Fruit fly (Drosophila melanogaster): Measurements from ENCODE around the gene CG7202.

The CG7202 gene

DNA sequence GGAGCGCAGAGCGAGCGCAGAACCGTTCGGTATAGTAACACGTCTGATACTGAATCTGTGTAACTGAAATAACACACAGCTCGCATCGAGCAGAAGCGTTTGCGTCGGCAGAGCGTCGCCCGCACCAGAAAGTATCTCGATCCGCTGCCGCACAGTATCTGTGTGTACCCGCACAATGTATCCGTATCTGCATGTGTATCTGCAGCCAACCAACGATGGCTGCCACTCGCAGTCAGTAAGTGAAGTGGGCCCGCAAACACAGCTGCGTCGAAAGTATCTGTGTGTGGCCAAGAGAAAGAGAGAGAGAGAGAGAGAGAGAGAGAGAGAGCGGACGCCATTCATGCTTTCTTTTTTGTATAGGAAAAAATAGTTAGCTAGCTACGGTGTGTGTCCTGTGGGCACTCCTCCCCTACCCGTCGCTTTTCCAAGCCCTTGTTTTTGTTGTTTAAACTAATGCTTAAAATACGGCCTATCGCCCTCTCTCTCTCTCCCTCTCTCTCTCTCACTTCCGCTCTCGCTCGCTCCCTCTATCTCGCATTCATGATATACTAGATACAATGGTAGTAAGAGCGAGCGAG lies 16.1 kb downstream of the CG7202 start, which contains the start of gene croc:
TSS of gene croc (minus strand) at position 51 of the 578 bp plus-strand sequence.
- TF ChIP-seq CTCF (optimal IDR thresholded peaks at IDR 0.05) (peak in 1 of 2 experiments; percentile 12), CG8478 (optimal IDR thresholded peaks at IDR 0.05) (no peak)

dm6 chr3L:21471895-21472294 lies 20.7 kb downstream of the CG7202 start:
- no peak for TF ChIP-seq CG8478 (optimal IDR thresholded peaks at IDR 0.05)
- TF ChIP-seq CTCF (optimal IDR thresholded peaks at IDR 0.05): no peak

DNA sequence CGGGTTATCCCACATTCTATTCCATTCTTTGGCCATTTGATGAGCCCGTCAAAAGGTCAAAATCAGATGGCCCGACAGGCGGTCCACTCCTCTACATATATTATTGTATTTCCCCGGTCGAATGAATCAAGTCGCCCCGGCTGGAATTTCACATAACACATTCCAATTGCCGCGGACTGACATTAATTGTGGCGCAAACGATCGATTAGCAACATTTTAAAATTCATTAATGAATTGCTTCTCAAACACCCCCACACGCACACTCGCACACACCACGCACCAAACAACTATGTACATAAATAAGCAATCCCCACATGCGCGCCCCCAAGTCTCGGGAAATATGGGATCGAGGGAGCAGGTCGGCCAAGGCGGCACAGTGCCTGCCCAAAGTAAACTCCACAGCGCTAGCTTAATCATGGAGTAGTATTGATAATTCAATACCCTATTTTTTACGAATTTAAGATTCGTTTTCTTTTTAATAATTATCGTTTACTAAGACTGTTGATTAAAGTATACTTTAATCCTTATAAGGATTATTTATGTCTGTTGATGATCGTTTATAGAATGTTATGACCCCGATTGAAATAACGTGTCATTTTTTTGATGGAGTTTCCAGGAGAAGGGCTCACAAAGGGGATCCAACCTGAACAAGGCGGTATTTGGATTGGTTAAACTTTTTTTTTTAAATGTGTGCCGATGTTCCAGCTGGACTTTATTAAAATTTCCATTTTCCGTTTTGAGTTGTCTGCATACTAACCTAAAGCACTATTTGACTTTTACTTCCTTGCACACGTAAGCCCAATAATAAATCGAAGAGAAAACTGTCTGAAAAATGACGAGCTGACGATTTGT lies 27.1 kb downstream of the CG7202 start:
- TF ChIP-seq CTCF (optimal IDR thresholded peaks at IDR 0.05): no peak

DNA sequence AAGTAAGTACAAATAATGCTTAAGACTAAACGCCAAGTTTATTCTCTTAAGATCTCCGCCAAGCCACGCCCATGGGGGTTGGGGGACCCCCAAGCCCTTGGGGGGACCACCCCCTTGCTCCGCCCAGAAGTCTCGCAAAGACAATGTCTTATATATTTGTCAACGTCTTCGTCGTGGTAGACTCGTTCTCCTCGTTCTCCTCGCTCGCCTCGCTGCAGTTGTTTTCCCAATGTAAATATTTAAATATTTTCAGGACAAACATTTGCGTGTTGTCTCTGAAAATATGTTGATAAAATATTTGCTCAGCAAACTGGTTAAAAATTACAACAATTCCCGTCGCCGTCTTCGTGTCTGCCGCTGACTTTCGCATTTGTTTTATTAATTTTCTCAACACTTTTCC lies 28.3 kb downstream of the CG7202 start:
- no peak for TF ChIP-seq CTCF (optimal IDR thresholded peaks at IDR 0.05)
- TF ChIP-seq CG8478 (optimal IDR thresholded peaks at IDR 0.05): no peak

DNA sequence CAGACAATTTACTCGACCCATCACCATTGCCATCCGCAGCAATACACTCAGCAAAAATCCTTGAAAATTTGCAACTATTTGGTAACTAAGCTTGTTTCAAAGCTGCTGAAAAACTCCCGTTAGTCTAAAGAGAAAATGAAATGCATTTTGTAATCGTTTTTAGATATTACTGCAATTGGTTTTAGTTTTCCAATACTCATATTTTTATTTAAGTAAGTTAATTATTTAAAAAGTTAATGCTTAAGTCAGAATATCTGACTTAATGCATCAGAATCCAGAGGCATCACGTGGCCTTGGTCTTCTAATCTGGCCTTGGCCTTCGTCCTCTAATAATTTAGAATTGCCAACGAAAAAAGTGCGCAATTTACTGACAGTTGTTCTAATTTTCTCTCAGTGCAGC lies 29.7 kb downstream of the CG7202 start:
- TF ChIP-seq CG8478 (optimal IDR thresholded peaks at IDR 0.05): no peak
- no peak for TF ChIP-seq CTCF (optimal IDR thresholded peaks at IDR 0.05)

dm6 chr3L:21460149-21460873 lies 32.3 kb downstream of the CG7202 start:
- TF ChIP-seq CTCF (optimal IDR thresholded peaks at IDR 0.05) (no peak), CG8478 (optimal IDR thresholded peaks at IDR 0.05) (no peak)

- no peak for TF ChIP-seq CTCF (optimal IDR thresholded peaks at IDR 0.05)
- no peak for TF ChIP-seq CG8478 (optimal IDR thresholded peaks at IDR 0.05)
These were observed 33.8 kb downstream of the CG7202 start for dm6 chr3L:21458736-21459135.

DNA sequence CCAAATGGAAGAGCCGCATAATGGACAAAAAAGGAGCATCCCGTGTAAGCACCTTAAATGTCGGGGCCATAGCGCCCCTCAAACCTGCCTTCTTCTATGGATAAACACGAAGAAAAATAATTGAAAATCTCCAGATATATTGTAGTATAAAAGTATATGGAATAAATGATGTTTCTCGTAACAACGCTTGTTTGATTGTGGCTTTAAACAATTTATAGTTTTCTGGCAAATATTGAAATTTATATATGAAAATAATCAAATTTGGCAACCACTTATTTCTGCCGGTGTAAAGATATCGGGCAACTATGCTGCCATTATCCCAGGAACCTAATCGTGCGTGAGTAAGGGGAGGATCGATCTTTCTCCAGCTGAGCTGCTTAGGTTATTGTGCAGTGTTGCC lies 37.4 kb downstream of the CG7202 start:
- TF ChIP-seq CG8478 (optimal IDR thresholded peaks at IDR 0.05) (no peak), CTCF (optimal IDR thresholded peaks at IDR 0.05) (no peak)

DNA sequence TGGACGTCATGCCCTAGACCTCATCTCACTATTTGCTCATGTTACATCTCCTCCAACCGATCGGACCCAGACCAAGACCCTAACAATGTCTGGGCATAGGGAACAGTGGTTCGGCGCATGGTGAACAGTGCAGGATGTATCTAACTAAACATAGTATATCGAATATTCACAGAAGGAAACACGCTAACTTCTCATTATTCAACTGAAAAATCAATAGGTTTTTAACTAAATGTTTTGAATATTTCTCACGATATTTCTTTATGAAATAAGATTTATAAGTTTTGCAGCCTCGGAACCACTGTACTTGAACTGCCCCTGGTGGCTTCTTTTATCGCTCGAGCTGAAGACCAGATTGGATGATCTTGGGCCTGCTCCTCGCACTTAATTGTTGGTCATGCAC lies 39.0 kb downstream of the CG7202 start:
- TF ChIP-seq CTCF (optimal IDR thresholded peaks at IDR 0.05) (no peak), CG8478 (optimal IDR thresholded peaks at IDR 0.05) (no peak)

DNA sequence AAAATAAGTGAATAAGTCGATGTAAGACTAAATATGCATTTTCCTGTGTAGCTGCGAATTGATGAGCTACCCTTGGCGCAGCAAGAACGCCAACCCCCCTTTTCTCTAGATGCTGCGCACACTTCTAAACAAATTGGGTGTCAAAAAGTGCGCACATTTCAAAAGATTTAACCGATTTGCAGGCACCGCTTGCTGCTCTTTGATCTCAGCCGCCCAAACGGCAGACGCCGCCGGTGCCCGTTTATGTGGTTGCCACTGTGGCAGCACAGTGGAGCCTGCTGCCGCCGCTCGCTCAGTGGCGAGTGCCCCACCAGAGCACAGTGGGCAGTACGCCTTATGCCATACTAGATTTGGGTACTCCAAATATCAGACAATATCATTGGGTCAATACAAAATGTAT lies 42.1 kb downstream of the CG7202 start:
- TF ChIP-seq CG8478 (optimal IDR thresholded peaks at IDR 0.05) (no peak), CTCF (optimal IDR thresholded peaks at IDR 0.05) (no peak)

dm6 chr3L:21449336-21449735 lies 43.2 kb downstream of the CG7202 start:
- TF ChIP-seq CG8478 (optimal IDR thresholded peaks at IDR 0.05) (no peak), CTCF (optimal IDR thresholded peaks at IDR 0.05) (no peak)

- TF ChIP-seq CTCF (optimal IDR thresholded peaks at IDR 0.05) (no peak), CG8478 (optimal IDR thresholded peaks at IDR 0.05) (no peak)
These were observed 46.9 kb downstream of the CG7202 start, which contains the start of gene Syx7 for dm6 chr3L:21445704-21446103. Gene Syx7, plus strand, starts transcription at chr3L:21445834.

DNA sequence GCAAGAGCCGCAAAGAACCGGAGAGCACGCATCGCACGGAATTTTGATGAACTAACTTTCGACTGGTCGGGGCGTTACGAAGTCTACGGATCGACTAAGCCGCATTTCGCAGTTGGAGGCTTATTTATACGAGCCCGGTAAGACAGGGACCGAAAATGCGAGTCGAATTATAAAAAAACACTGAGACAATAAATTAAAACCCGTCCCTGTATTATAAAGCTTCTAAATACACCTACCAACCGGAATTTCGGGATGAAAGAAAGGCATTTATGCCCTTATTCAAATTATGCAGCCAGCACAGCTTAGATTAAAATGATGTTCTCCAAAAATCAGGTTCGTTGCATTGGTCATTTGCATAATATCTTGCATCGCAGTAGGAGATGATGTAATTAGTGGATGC lies 47.9 kb downstream of the CG7202 start, which contains the start of gene Alp1:
TSS of gene Alp1 (minus strand) at position 101 of the 400 bp plus-strand sequence.
- TF ChIP-seq CTCF (optimal IDR thresholded peaks at IDR 0.05) (no peak), CG8478 (optimal IDR thresholded peaks at IDR 0.05) (no peak)
